Worm (Caenorhabditis elegans) whole organism, young adult: ENCODE measurements around the gene Y97E10AR.8.

ENCODE experiments used
- die-1 ChIP-seq: sonication (generic microtip); optimal IDR thresholded peaks from 2 replicates; lab custom pipeline; 2016; ENCODE audit warnings: missing genotype, mild to moderate bottlenecking, missing genetic modification characterization, missing compliant biosample characterization
- efl-1 ChIP-seq: fragments of 150-350 bp; optimal IDR thresholded peaks from 2 replicates; lab custom pipeline; 2014; ENCODE audit warnings: missing biosample characterization, missing genetic modification reagents, missing genetic modification characterization
- repo-1 ChIP-seq: sonication (generic microtip); optimal IDR thresholded peaks from 2 replicates; lab custom pipeline; 2017; ENCODE audit warnings: mild to moderate bottlenecking, missing genetic modification characterization, missing compliant biosample characterization
- snpc-4 ChIP-seq, 5 experiments: fragments of 150-350 bp in 1 of 5; sonication (generic microtip) in 4 of 5; optimal IDR thresholded peaks; 2 replicates each; lab custom pipeline; 2014 to 2018; ENCODE audit warnings: missing genetic modification characterization in 5 of 5, missing biosample characterization in 3 of 5, antibody characterized with exemption in 2 of 5, mild to moderate bottlenecking in 2 of 5, missing compliant biosample characterization in 2 of 5, missing genotype in 2 of 5, moderate library complexity in 2 of 5, missing genetic modification reagents in 1 of 5

DNA sequence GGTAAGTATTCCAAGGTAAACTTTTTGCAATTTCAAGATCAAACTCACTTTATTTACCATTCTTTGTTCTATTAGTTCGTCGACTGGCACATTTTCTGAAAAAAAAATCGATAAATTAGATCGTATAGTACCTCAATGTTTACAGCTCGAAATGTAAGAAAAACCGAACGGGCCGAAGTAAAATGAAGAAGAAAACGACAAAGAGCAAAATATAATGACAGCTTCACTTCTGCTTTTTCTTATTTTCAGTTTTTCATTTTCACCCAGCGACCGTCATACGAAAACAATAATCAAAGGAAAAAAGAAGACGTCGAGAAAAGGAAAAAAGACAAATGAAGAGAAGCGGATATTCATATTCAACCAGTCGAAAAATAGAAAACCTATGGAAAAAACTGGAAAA is 36.0 kb upstream of the Y97E10AR.8 start, which contains the start of gene che-7:
- TF ChIP-seq snpc-4 (GFP tag; optimal IDR thresholded peaks at IDR 0.05; lab: Kevin White, UChicago) (no peak), snpc-4 (tag; optimal IDR thresholded peaks at IDR 0.05; lab: Kevin White, UChicago) (no peak), die-1 (tag; lab: Kevin White, UChicago) (no peak), repo-1 (tag; lab: Kevin White, UChicago) (no peak), efl-1 (GFP tag; lab: Kevin White, UChicago) (no peak)
